Fruit fly (Drosophila melanogaster): ENCODE results near the gene Mec2.

The Mec2 gene

DNA sequence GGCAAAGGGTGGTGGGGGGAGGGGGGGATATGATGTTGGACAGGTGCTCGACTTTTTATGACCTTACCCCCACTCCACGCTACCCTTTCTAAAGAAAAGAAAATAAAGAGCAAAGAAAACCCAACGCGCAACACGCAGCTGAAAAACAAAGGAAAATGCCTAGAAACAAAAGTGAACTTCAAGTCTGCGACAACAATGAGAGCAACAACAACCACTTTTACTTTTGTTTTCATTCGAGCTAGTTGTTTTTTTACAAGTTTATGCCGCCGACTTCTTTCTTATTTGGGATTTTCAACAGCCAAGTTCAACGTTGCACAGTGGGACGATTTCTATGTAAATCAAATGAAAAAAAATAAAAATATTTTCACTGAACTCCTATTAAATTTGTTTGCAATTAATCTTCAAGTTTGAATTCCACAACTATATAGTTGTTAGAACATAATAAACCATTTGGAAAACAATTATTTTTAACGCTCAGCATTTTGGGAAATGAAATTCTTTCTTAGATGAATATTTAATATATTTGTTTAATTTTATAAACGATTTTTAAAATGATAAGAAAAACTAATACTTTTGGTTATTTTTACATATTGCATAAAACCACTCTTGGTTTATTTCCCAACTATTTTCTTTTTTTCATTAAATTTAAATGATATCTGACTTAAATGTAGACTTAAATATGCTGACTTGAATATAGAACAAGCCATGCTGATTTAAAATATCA is 36.9 kb downstream of the Mec2 start:
- no peak for TF ChIP-seq CG17801 (GFP tag; optimal IDR thresholded peaks at IDR 0.05; ENCODE audit: partially characterized antibody)

DNA sequence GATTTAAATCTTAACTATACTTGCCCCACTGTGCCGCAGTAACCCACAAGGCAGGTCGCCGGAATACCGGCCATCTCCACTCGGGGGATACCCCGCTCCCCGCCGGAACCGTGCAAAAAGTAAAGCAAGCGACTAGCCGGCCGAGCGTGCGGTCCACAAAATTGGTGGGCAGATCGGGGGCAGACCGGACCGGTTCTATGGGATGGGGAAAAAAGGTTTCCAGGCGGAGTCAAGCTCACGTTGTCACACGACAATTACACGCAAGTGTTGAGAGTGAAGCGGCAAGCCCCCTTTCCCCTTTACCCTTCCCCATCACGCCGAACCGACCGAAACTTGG is 37.4 kb downstream of the Mec2 start:
- no peak for TF ChIP-seq CG17801 (GFP tag; optimal IDR thresholded peaks at IDR 0.05; ENCODE audit: partially characterized antibody)

DNA sequence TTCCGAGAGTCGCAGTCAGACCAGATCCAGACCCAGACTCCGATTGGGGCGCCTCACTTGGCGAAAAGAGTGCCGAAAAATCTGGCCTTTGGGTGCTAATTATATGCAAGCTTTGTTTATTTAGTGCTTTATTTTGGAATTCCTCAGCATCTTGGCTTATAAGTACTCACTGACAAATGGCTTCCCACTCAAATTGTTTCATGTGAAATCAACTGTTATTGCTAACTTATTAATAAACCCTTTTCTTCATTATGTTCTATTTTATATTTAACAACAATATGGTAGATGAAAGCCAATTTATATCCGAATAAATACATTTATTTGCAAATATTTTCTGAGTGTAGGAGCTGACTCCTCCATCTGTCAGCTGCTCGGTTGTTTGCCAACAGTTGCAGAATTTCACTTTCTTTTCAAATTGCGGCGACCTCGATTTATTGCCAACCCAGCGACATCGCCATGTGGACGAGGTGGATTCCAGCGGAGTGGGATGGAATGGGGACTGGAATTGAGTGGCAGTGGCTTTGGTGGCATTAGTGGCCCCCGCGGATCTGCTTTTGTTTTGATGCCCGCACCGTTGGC is 42.1 kb downstream of the Mec2 start:
- TF ChIP-seq CG17801 (GFP tag; optimal IDR thresholded peaks at IDR 0.05; ENCODE audit: partially characterized antibody): no peak

DNA sequence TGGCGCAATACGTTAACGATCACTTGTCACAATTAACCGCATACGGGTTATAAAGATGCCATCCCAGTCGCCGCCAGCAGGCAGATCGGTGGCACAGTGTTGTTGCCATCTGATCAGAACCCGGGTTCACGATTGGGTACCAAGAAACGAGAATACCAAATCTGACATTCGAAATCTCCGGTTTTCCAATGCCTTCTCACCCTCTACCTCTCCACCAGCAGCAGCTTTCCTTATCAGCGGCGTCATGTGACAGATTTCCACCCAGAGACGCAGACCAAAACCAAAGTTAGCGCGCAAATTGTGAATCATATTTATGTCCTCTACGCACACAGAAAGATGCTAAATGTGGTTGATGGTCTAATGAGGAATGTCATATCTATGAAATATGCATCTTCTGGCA is 50.8 kb downstream of the Mec2 start:
- no peak for TF ChIP-seq CG17801 (GFP tag; optimal IDR thresholded peaks at IDR 0.05; ENCODE audit: partially characterized antibody)

DNA sequence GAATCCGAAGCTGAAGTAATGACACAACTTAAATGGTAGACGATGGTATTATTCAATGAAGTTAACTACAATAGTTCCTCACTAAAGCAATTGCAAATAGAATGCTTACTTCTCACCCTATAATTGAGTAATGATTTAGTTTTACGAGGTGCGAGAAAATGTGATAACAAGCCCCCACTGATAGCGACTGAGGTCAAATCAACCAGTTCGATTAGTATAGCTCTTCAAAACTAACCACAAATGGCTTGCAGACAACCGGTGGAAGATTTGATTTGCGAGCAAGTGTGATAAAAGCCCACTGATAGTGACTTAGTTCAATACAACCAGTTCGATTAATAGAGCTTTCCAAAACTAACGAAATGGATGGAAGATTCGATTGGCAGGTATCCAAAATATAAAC is 51.5 kb downstream of the Mec2 start:
- no peak for TF ChIP-seq CG17801 (GFP tag; optimal IDR thresholded peaks at IDR 0.05; ENCODE audit: partially characterized antibody)
